Fruit fly (Drosophila melanogaster): Measurements from ENCODE around the gene CG11134.

The CG11134 gene

DNA sequence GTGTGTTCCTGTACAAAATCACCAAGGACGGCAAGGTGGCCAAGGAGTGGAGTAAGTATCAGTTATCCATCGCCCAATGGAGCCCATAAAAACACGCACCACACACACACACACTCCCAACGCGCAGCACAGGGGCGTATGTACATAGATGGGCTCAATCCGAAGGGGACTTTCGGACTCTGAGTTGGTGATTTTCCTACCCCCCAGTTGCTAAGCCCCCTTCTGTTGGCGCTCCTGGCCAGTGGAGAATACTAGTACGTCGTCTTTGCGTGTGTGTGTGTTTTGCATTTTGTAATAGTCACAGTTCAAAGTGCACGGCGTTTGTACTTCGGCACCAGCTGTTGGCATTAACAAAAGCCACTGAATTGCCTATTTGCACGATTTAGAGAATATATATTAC lies 2.3 kb downstream of the CG11134 start (continued):
- TF ChIP-seq Spps (tag; optimal IDR thresholded peaks at IDR 0.05) (no peak), da (GFP tag; optimal IDR thresholded peaks at IDR 0.05) (peak; percentile 11), CG4854 (GFP tag; optimal IDR thresholded peaks at IDR 0.05) (peak; percentile 40), Blimp-1 (GFP tag; optimal IDR thresholded peaks at IDR 0.05) (peak; percentile 64), CG8944 (GFP tag; optimal IDR thresholded peaks at IDR 0.05) (peak; percentile 85), sd (tag; optimal IDR thresholded peaks at IDR 0.05) (no peak), pnt (GFP tag; optimal IDR thresholded peaks at IDR 0.05) (peak; percentile 76), CG11504 (tag; optimal IDR thresholded peaks at IDR 0.05) (peak; percentile 80), grau (tag; optimal IDR thresholded peaks at IDR 0.05) (peak; percentile 73), az2 (GFP tag; optimal IDR thresholded peaks at IDR 0.05) (peak; percentile 82), HLH54F (GFP tag; optimal IDR thresholded peaks at IDR 0.05) (peak; percentile 84), gt (GFP tag; IDR thresholded peaks at IDR 0.05) (peak; percentile 51; the same call in 1 of the 2 replicates), CG30020 (tag; optimal IDR thresholded peaks at IDR 0.05) (no peak), CG12219 (GFP tag; optimal IDR thresholded peaks at IDR 0.05) (peak; percentile 80), Xrp1 (GFP tag; IDR thresholded peaks at IDR 0.05) (peak; percentile 86), Fer1 (GFP tag; optimal IDR thresholded peaks at IDR 0.05) (peak; percentile 80), sob (GFP tag; IDR thresholded peaks at IDR 0.05) (peak; percentile 85), YL-1 (GFP tag; optimal IDR thresholded peaks at IDR 0.05) (no peak), ab (GFP tag; optimal IDR thresholded peaks at IDR 0.05) (peak; percentile 75), CG3838 (GFP tag; optimal IDR thresholded peaks at IDR 0.05) (peak; percentile 14), Eip74EF (GFP tag; optimal IDR thresholded peaks at IDR 0.05) (peak in 1 of 2 experiments; percentile 12), eyg (GFP tag; optimal IDR thresholded peaks at IDR 0.05) (peak; percentile 34), CG17328 (GFP tag; IDR thresholded peaks at IDR 0.05) (peak; percentile 84), CG7372 (GFP tag; IDR thresholded peaks at IDR 0.05) (peak; percentile 79), CG11093 (GFP tag; IDR thresholded peaks at IDR 0.05) (0 out of 3 replicates have a peak, but pooled peaks have one; percentile 30), CG18599 (GFP tag; optimal IDR thresholded peaks at IDR 0.05) (peak; percentile 91), CG2199 (GFP tag; IDR thresholded peaks at IDR 0.05) (0 out of 3 replicates have a peak, but pooled peaks have one; percentile 39), CG14014 (GFP tag; IDR thresholded peaks at IDR 0.05) (peak; percentile 89), Awh (GFP tag; IDR thresholded peaks at IDR 0.05) (peak; percentile 46; the same call in 1 of the 2 replicates), Rx (GFP tag; IDR thresholded peaks at IDR 0.05) (peak; percentile 83), CG6254 (GFP tag; optimal IDR thresholded peaks at IDR 0.05) (peak; percentile 43), lmd (GFP tag; IDR thresholded peaks at IDR 0.05) (peak; percentile 83), Trl (optimal IDR thresholded peaks at IDR 0.05) (no peak), Trl (GFP tag; optimal IDR thresholded peaks at IDR 0.05) (peak; percentile 82), ftz-f1 (GFP tag; optimal IDR thresholded peaks at IDR 0.05) (peak; percentile 52), sima (GFP tag; optimal IDR thresholded peaks at IDR 0.05) (no peak), trem (tag; optimal IDR thresholded peaks at IDR 0.05) (no peak), CG6813 (GFP tag; optimal IDR thresholded peaks at IDR 0.05) (peak; percentile 83), lola (GFP tag; optimal IDR thresholded peaks at IDR 0.05) (peak in 1 of 3 experiments; percentile 28), CG6765 (GFP tag; optimal IDR thresholded peaks at IDR 0.05) (peak; percentile 80), CG1233 (GFP tag; optimal IDR thresholded peaks at IDR 0.05) (peak; percentile 56), Myb (GFP tag; optimal IDR thresholded peaks at IDR 0.05) (peak; percentile 58), crol (GFP tag; IDR thresholded peaks at IDR 0.05) (0 out of 2 replicates have a peak, but pooled peaks have one; percentile 15), Ptx1 (GFP tag; IDR thresholded peaks at IDR 0.05) (peak; percentile 86), p53 (GFP tag; optimal IDR thresholded peaks at IDR 0.05) (peak; percentile 63), CG2120 (GFP tag; optimal IDR thresholded peaks at IDR 0.05) (peak; percentile 89), CG34224 (GFP tag; IDR thresholded peaks at IDR 0.05; ENCODE audit: partially characterized antibody) (no peak), CG13624 (GFP tag; optimal IDR thresholded peaks at IDR 0.05) (peak; percentile 64), insv (GFP tag; optimal IDR thresholded peaks at IDR 0.05) (no peak), CG11695 (GFP tag; IDR thresholded peaks at IDR 0.05) (peak; percentile 72; the same call in 1 of the 3 replicates), vfl (GFP tag; optimal IDR thresholded peaks at IDR 0.05) (peak; percentile 37)

Measured in whole organism, embryonic.